Worm (Caenorhabditis elegans) whole organism, mixed stage, embryonic: ENCODE measurements around the gene odd-2.

Experiments
- M03D4.4 ChIP-seq: sonication (generic microtip); optimal IDR thresholded peaks from 2 replicates; lab custom pipeline; 2017; ENCODE audit warnings: mild to moderate bottlenecking, missing genetic modification characterization, missing compliant biosample characterization
- blmp-1 ChIP-seq: fragments of 150-350 bp; optimal IDR thresholded peaks from 2 replicates; lab custom pipeline; 2014; ENCODE audit warnings: missing biosample characterization, missing genetic modification characterization
- ceh-39 ChIP-seq: fragments of 150-350 bp; optimal IDR thresholded peaks from 2 replicates; lab custom pipeline; 2014; ENCODE audit warnings: missing biosample characterization, missing genetic modification characterization
- ceh-43 ChIP-seq: fragments of 200-800 bp; sonication (Bioruptor generic); optimal IDR thresholded peaks from 2 replicates; lab custom pipeline; 2018; ENCODE audit warnings: mild to moderate bottlenecking, missing genetic modification characterization, moderate library complexity, missing compliant biosample characterization
- ceh-83 ChIP-seq: fragments of 200-800 bp; sonication (Bioruptor generic); optimal IDR thresholded peaks from 2 replicates; lab custom pipeline; 2018; ENCODE audit warnings: mild to moderate bottlenecking, missing genetic modification characterization, missing compliant biosample characterization
- ces-1 ChIP-seq: fragments of 150-350 bp; optimal IDR thresholded peaks from 2 replicates; lab custom pipeline; 2014; ENCODE audit warnings: missing biosample characterization, missing genetic modification reagents, missing genetic modification characterization
- cnd-1 ChIP-seq: fragments of 200-800 bp; sonication (Bioruptor generic); optimal IDR thresholded peaks from 2 replicates; lab custom pipeline; 2018; ENCODE audit warnings: mild to moderate bottlenecking, missing genetic modification characterization, missing compliant biosample characterization
- drap-1 ChIP-seq: fragments of 200-800 bp; sonication (Bioruptor generic); optimal IDR thresholded peaks from 3 replicates; lab custom pipeline; 2018; ENCODE audit warnings: mild to moderate bottlenecking, missing genetic modification characterization, missing compliant biosample characterization
- elt-1 ChIP-seq: sonication (generic microtip); optimal IDR thresholded peaks from 2 replicates; lab custom pipeline; 2017; ENCODE audit warnings: missing genetic modification characterization, mild to moderate bottlenecking, missing compliant biosample characterization, antibody characterized with exemption, moderate library complexity, borderline replicate concordance; ENCODE audit not compliant: insufficient read depth
- flh-1 ChIP-seq: fragments of 200-800 bp; sonication (Bioruptor generic); optimal IDR thresholded peaks from 2 replicates; lab custom pipeline; 2018; ENCODE audit warnings: mild to moderate bottlenecking, missing genetic modification characterization, moderate library complexity, missing compliant biosample characterization
- ham-2 ChIP-seq: fragments of 200-800 bp; sonication (Bioruptor generic); optimal IDR thresholded peaks from 2 replicates; lab custom pipeline; 2018; ENCODE audit warnings: mild to moderate bottlenecking, missing genetic modification characterization, missing compliant biosample characterization
- hlh-1 ChIP-seq: fragments of 150-350 bp; optimal IDR thresholded peaks from 2 replicates; lab custom pipeline; 2014; ENCODE audit warnings: missing biosample characterization, missing genetic modification reagents, missing genetic modification characterization
- lin-13 ChIP-seq: fragments of 150-350 bp; optimal IDR thresholded peaks from 2 replicates; lab custom pipeline; 2014; ENCODE audit warnings: missing biosample characterization, missing genetic modification characterization
- lin-32 ChIP-seq: fragments of 200-800 bp; sonication (Bioruptor generic); optimal IDR thresholded peaks from 2 replicates; lab custom pipeline; 2018; ENCODE audit warnings: mild to moderate bottlenecking, missing genetic modification characterization, missing compliant biosample characterization
- lsy-2 ChIP-seq: fragments of 150-350 bp; optimal IDR thresholded peaks from 2 replicates; lab custom pipeline; 2014; ENCODE audit warnings: missing biosample characterization, missing genetic modification characterization
- mab-5 ChIP-seq: fragments of 150-350 bp; optimal IDR thresholded peaks from 2 replicates; lab custom pipeline; 2014; ENCODE audit warnings: missing biosample characterization, missing genetic modification characterization
- mep-1 ChIP-seq: fragments of 150-350 bp; optimal IDR thresholded peaks from 2 replicates; lab custom pipeline; 2017; ENCODE audit warnings: missing biosample characterization, missing genetic modification reagents, missing genetic modification characterization, inconsistent platforms
- mls-2 ChIP-seq: sonication (generic microtip); optimal IDR thresholded peaks from 2 replicates; lab custom pipeline; 2016; ENCODE audit warnings: mild to moderate bottlenecking, missing genetic modification characterization, moderate library complexity, missing compliant biosample characterization
- nhr-12 ChIP-seq: fragments of 150-350 bp; optimal IDR thresholded peaks from 2 replicates; lab custom pipeline; 2014; ENCODE audit warnings: missing biosample characterization, missing genetic modification characterization
- nhr-2 ChIP-seq: fragments of 150-350 bp; optimal IDR thresholded peaks from 2 replicates; lab custom pipeline; 2014; ENCODE audit warnings: missing biosample characterization, missing genetic modification characterization
- nhr-237 ChIP-seq: fragments of 150-350 bp; optimal IDR thresholded peaks from 2 replicates; lab custom pipeline; 2014; ENCODE audit warnings: missing biosample characterization, missing genetic modification characterization
- nhr-76 ChIP-seq: sonication (generic microtip); optimal IDR thresholded peaks from 2 replicates; lab custom pipeline; 2017; ENCODE audit warnings: missing biosample characterization, missing genetic modification characterization
- pha-4 ChIP-seq: fragments of 150-350 bp; optimal IDR thresholded peaks from 2 replicates; lab custom pipeline; 2018; ENCODE audit warnings: missing biosample characterization, missing genetic modification reagents, missing genetic modification characterization
- sem-2 ChIP-seq: fragments of 200-800 bp; sonication (Bioruptor generic); optimal IDR thresholded peaks from 2 replicates; lab custom pipeline; 2018; ENCODE audit warnings: mild to moderate bottlenecking, missing genetic modification characterization, missing compliant biosample characterization
- snpc-4 ChIP-seq: fragments of 150-350 bp; optimal IDR thresholded peaks from 2 replicates; lab custom pipeline; 2014; ENCODE audit warnings: missing biosample characterization, missing genetic modification characterization
- sptf-1 ChIP-seq: sonication (generic microtip); optimal IDR thresholded peaks from 2 replicates; lab custom pipeline; 2017; ENCODE audit warnings: mild to moderate bottlenecking, missing genetic modification characterization, moderate library complexity, missing compliant biosample characterization
- tbx-8 ChIP-seq: fragments of 200-800 bp; sonication (Bioruptor generic); optimal IDR thresholded peaks from 2 replicates; lab custom pipeline; 2018; ENCODE audit warnings: mild to moderate bottlenecking, missing genetic modification characterization, moderate library complexity, missing compliant biosample characterization
- unc-120 ChIP-seq: sonication (generic microtip); optimal IDR thresholded peaks from 2 replicates; lab custom pipeline; 2017; ENCODE audit warnings: missing genetic modification characterization, missing compliant biosample characterization; ENCODE audit not compliant: poor library complexity, severe bottlenecking
- unc-39 ChIP-seq: fragments of 150-350 bp; optimal IDR thresholded peaks from 2 replicates; lab custom pipeline; 2014; ENCODE audit warnings: missing biosample characterization, missing genetic modification characterization
- unc-62 ChIP-seq: fragments of 150-350 bp; optimal IDR thresholded peaks from 2 replicates; lab custom pipeline; 2014; ENCODE audit warnings: missing biosample characterization, missing genetic modification reagents, missing genetic modification characterization
- zip-8 ChIP-seq: fragments of 150-350 bp; optimal IDR thresholded peaks from 2 replicates; lab custom pipeline; 2014; ENCODE audit warnings: missing biosample characterization, missing genetic modification characterization

Gene odd-2

ce11 chrX:6201542-6201941 lies 41.2 kb upstream of the odd-2 start:
- TF ChIP-seq tbx-8 (no peak), blmp-1 (tag; lab: Kevin White, UChicago) (no peak), unc-62 (GFP tag; lab: Kevin White, UChicago) (no peak), nhr-237 (tag; lab: Kevin White, UChicago) (no peak), pha-4 (tag; lab: Kevin White, UChicago) (no peak), mls-2 (tag; lab: Kevin White, UChicago) (no peak), snpc-4 (tag; lab: Kevin White, UChicago) (no peak), unc-39 (no peak), nhr-12 (tag; lab: Kevin White, UChicago) (no peak)

- TF ChIP-seq cnd-1 (tag; lab: Kevin White, UChicago): no peak
- no peak for TF ChIP-seq unc-39
- TF ChIP-seq drap-1: no peak
- no peak for TF ChIP-seq mep-1 (tag; lab: Kevin White, UChicago)
- TF ChIP-seq ces-1 (GFP tag; lab: Kevin White, UChicago): no peak
- no peak for TF ChIP-seq lsy-2
- no peak for TF ChIP-seq flh-1 (GFP tag; lab: Kevin White, UChicago)
- no peak for TF ChIP-seq unc-120 (tag; lab: Kevin White, UChicago)
These were observed 36.3 kb upstream of the odd-2 start, which contains the start of gene daf-9 for ce11 chrX:6196627-6197026. TSS of gene daf-9 (plus strand) at chrX:6196927.

- TF ChIP-seq lin-32 (no peak), unc-62 (GFP tag; lab: Kevin White, UChicago) (no peak), sem-2 (GFP tag; lab: Kevin White, UChicago) (no peak), hlh-1 (tag; lab: Kevin White, UChicago) (no peak), snpc-4 (tag; lab: Kevin White, UChicago) (no peak), nhr-237 (tag; lab: Kevin White, UChicago) (no peak), ham-2 (GFP tag; lab: Kevin White, UChicago) (no peak), sptf-1 (no peak), nhr-2 (tag; lab: Kevin White, UChicago) (no peak), nhr-12 (tag; lab: Kevin White, UChicago) (no peak), M03D4.4 (tag; lab: Kevin White, UChicago) (no peak), lin-13 (tag; lab: Kevin White, UChicago) (no peak), zip-8 (tag; lab: Kevin White, UChicago) (no peak), pha-4 (tag; lab: Kevin White, UChicago) (no peak), ceh-39 (tag; lab: Kevin White, UChicago) (no peak), ceh-83 (GFP tag; lab: Kevin White, UChicago) (no peak), mab-5 (no peak), nhr-76 (tag; lab: Kevin White, UChicago) (no peak)
These were observed 33.9 kb upstream of the odd-2 start, which contains the start of gene ceh-54 for ce11 chrX:6194191-6194724. TSS of gene ceh-54 (minus strand) at chrX:6194241.

DNA sequence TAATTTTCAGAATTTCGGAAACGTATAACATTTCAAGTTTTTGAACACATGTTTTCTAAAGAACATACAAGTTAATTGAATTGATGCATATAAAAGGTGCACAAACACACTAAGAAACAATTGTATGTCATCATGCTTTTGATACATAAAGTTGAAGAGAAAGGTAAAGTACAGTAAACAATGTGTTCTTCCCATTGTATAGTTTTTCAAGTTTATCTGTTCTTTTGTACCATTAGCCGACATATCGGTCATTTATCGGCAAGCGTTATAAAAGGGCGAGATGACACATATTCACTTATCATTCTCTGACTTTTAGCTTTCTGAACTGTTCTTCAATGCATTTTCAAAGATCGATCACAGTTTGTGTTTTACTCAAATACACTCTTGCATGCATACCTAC lies 29.6 kb upstream of the odd-2 start, which contains the start of gene T13C5.9:
Gene T13C5.9 (plus strand): TSS at position 301 of the 400 bp plus-strand sequence.
- TF ChIP-seq ceh-43 (GFP tag; lab: Kevin White, UChicago) (no peak), mep-1 (tag; lab: Kevin White, UChicago) (no peak), cnd-1 (tag; lab: Kevin White, UChicago) (no peak), sem-2 (GFP tag; lab: Kevin White, UChicago) (no peak), nhr-237 (tag; lab: Kevin White, UChicago) (no peak), lin-32 (no peak)
- TF ChIP-seq, all 35 proteins: peak for 0

DNA sequence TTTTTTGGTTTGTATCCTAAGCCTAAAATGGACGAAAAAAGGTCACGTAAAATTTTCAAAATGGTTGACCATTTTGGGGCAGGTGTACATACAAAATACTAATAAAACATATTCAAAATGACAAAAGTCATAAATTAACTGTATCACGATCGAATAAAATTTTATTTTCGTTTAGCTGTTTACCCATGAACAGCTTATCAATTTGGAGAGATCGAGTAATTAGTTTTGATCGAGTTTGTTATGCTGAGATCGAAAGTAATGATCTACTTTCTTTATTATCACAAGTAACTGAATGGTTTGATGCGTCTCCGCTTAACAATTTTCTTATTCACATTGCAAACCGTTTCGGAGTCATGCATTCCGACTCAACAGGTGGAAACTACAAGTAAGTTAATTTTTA lies 27.5 kb upstream of the odd-2 start, which contains the start of gene T13C5.10:
Gene T13C5.10 (plus strand): TSS at position 301 of the 400 bp plus-strand sequence.
- no peak for TF ChIP-seq pha-4 (tag; lab: Kevin White, UChicago)
- TF ChIP-seq unc-39: no peak
- no peak for TF ChIP-seq blmp-1 (tag; lab: Kevin White, UChicago)
- no peak for TF ChIP-seq ces-1 (GFP tag; lab: Kevin White, UChicago)
- no peak for TF ChIP-seq flh-1 (GFP tag; lab: Kevin White, UChicago)
- no peak for TF ChIP-seq elt-1 (tag; lab: Kevin White, UChicago)
- no peak for TF ChIP-seq snpc-4 (tag; lab: Kevin White, UChicago)
- no peak for TF ChIP-seq ceh-43 (GFP tag; lab: Kevin White, UChicago)
- TF ChIP-seq ceh-39 (tag; lab: Kevin White, UChicago): no peak
